Worm (Caenorhabditis elegans): Measurements from ENCODE around the gene H12I19.115.

DNA sequence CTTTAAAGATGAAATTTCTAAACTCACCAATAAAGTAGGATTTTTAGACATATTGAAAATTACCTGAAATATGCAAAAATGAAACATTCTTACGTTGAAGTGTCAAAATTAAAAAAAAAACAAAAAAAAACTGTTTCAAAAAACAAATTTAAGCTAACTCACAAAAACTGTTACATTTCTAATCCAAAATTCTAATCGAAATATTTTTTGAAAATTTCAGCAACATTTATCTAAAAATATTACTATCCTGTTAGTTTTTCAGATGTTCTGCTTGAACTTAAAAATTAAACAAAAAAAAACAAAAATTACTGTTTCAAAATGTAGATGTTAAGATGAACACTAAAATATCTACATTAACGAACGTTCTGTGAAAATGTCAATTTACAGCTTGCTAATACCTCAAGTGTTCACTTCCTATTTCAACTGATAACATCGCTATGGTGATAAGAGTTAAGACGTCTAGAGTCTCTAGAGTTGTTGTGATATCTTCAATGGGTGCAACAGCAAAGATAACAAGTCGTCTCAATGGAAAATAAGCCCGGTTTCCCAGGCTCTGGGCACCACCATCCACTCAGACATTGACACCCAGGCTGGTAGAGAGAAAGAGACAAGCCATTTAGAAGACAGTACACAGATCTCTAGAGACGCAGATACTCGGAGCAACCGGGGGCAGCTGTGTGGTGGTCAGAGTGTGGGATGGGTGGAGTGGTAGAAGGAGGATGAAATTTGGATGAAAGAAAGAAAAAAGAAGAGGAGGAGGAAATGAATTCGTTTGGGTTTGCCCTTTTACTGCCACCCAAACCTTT lies at the start of gene H12I19.115:
- TF ChIP-seq ets-7 (tag; optimal IDR thresholded peaks at IDR 0.05) (no peak), aly-1 (tag; optimal IDR thresholded peaks at IDR 0.05) (no peak), pes-1 (GFP tag; IDR thresholded peaks at IDR 0.05) (no peak), ama-1 (optimal IDR thresholded peaks at IDR 0.05) (no peak), flt-1 (GFP tag; IDR thresholded peaks at IDR 0.05) (no peak), scrt-1 (GFP tag; IDR thresholded peaks at IDR 0.05) (no peak)

All from whole organism, early embryonic.